Worm (Caenorhabditis elegans) whole organism, L2 larva: ENCODE measurements around the gene zak-1.

Source experiments
- C34F6.9 ChIP-seq: fragments of 150-350 bp; optimal IDR thresholded peaks from 2 replicates; lab custom pipeline; 2014; ENCODE audit warnings: missing biosample characterization, missing genetic modification characterization
- F13H6.1 ChIP-seq: sonication (generic microtip); optimal IDR thresholded peaks from 2 replicates; lab custom pipeline; 2016; ENCODE audit warnings: missing genetic modification characterization, missing compliant biosample characterization
- R02D3.7 ChIP-seq: fragments of 150-350 bp; optimal IDR thresholded peaks from 2 replicates; lab custom pipeline; 2014; ENCODE audit warnings: missing biosample characterization, missing genetic modification characterization
- Y55F3AM.14 ChIP-seq: fragments of 200-800 bp; sonication (Bioruptor generic); optimal IDR thresholded peaks from 2 replicates; lab custom pipeline; 2018; ENCODE audit warnings: mild to moderate bottlenecking, missing genetic modification characterization, missing compliant biosample characterization
- ZK546.5 ChIP-seq: sonication (generic microtip); optimal IDR thresholded peaks from 2 replicates; lab custom pipeline; 2017; ENCODE audit warnings: missing biosample characterization, missing genetic modification characterization
- alr-1 ChIP-seq: fragments of 150-350 bp; optimal IDR thresholded peaks from 2 replicates; lab custom pipeline; 2014; ENCODE audit warnings: missing biosample characterization, missing genetic modification characterization
- ama-1 ChIP-seq: fragments of 150-350 bp; optimal IDR thresholded peaks from 2 replicates; lab custom pipeline; 2018; ENCODE audit warnings: inconsistent platforms
- blmp-1 ChIP-seq: sonication (generic microtip); optimal IDR thresholded peaks from 2 replicates; lab custom pipeline; 2017; ENCODE audit warnings: missing genetic modification characterization, mild to moderate bottlenecking, missing compliant biosample characterization, antibody characterized with exemption, moderate library complexity; ENCODE audit not compliant: insufficient read depth
- crh-2 ChIP-seq: sonication (generic microtip); optimal IDR thresholded peaks from 2 replicates; lab custom pipeline; 2017; ENCODE audit warnings: missing biosample characterization, missing genetic modification characterization
- dmd-4 ChIP-seq: sonication (generic microtip); optimal IDR thresholded peaks from 2 replicates; lab custom pipeline; 2017; ENCODE audit warnings: missing biosample characterization, missing genetic modification characterization
- egl-27 ChIP-seq: sonication (generic microtip); optimal IDR thresholded peaks from 3 replicates; lab custom pipeline; 2017; ENCODE audit warnings: missing biosample characterization, missing genetic modification reagents, missing genetic modification characterization
- elt-1 ChIP-seq: fragments of 150-350 bp; optimal IDR thresholded peaks from 2 replicates; lab custom pipeline; 2014; ENCODE audit warnings: missing biosample characterization, missing genetic modification characterization
- fos-1 ChIP-seq: fragments of 150-350 bp; optimal IDR thresholded peaks from 2 replicates; lab custom pipeline; 2014; ENCODE audit warnings: missing biosample characterization, missing genetic modification characterization
- gmeb-1 ChIP-seq: fragments of 150-350 bp; optimal IDR thresholded peaks from 2 replicates; lab custom pipeline; 2014; ENCODE audit warnings: missing biosample characterization, missing genetic modification characterization
- lin-13 ChIP-seq: fragments of 150-350 bp; optimal IDR thresholded peaks from 2 replicates; lab custom pipeline; 2014; ENCODE audit warnings: missing biosample characterization, missing genetic modification reagents, missing genetic modification characterization
- lsy-2 ChIP-seq, 2 experiments: fragments of 150-350 bp in 1 of 2; sonication (generic microtip) in 1 of 2; optimal IDR thresholded peaks; 2 replicates each; lab custom pipeline; 2014 to 2017; ENCODE audit warnings: missing biosample characterization in 2 of 2, missing genetic modification characterization in 2 of 2
- mab-5 ChIP-seq: fragments of 150-350 bp; optimal IDR thresholded peaks from 2 replicates; lab custom pipeline; 2014; ENCODE audit warnings: missing biosample characterization, missing genetic modification characterization
- mbf-1 ChIP-seq: sonication (generic microtip); optimal IDR thresholded peaks from 2 replicates; lab custom pipeline; 2017; ENCODE audit warnings: missing biosample characterization, missing genetic modification characterization
- mdl-1 ChIP-seq, 2 experiments: fragments of 150-350 bp in 1 of 2; sonication (generic microtip) in 1 of 2; optimal IDR thresholded peaks; 2 replicates each; lab custom pipeline; 2017; ENCODE audit warnings: missing biosample characterization in 2 of 2, missing genetic modification characterization in 2 of 2
- nhr-10 ChIP-seq: sonication (generic microtip); optimal IDR thresholded peaks from 2 replicates; lab custom pipeline; 2017; ENCODE audit warnings: missing biosample characterization, missing genetic modification characterization
- nhr-11 ChIP-seq: fragments of 150-350 bp; optimal IDR thresholded peaks from 2 replicates; lab custom pipeline; 2014; ENCODE audit warnings: missing biosample characterization, missing genetic modification characterization
- nhr-12 ChIP-seq: fragments of 150-350 bp; optimal IDR thresholded peaks from 2 replicates; lab custom pipeline; 2014; ENCODE audit warnings: missing biosample characterization, missing genetic modification characterization
- nhr-129 ChIP-seq: fragments of 150-350 bp; optimal IDR thresholded peaks from 2 replicates; lab custom pipeline; 2014; ENCODE audit warnings: missing biosample characterization, missing genetic modification characterization
- nhr-21 ChIP-seq: fragments of 150-350 bp; optimal IDR thresholded peaks from 2 replicates; lab custom pipeline; 2014; ENCODE audit warnings: missing biosample characterization, missing genetic modification characterization
- nhr-23 ChIP-seq: fragments of 150-350 bp; optimal IDR thresholded peaks from 2 replicates; lab custom pipeline; 2014; ENCODE audit warnings: missing biosample characterization, missing genetic modification reagents, missing genetic modification characterization
- nhr-237 ChIP-seq: fragments of 150-350 bp; optimal IDR thresholded peaks from 2 replicates; lab custom pipeline; 2014; ENCODE audit warnings: missing biosample characterization, missing genetic modification characterization
- nhr-25 ChIP-seq: fragments of 150-350 bp; sonication (generic microtip); optimal IDR thresholded peaks from 3 replicates; lab custom pipeline; 2014; ENCODE audit warnings: missing biosample characterization, missing genetic modification characterization
- nhr-6 ChIP-seq: fragments of 150-350 bp; optimal IDR thresholded peaks from 2 replicates; lab custom pipeline; 2014; ENCODE audit warnings: missing biosample characterization, missing genetic modification characterization
- peb-1 ChIP-seq: fragments of 150-350 bp; optimal IDR thresholded peaks from 2 replicates; lab custom pipeline; 2014; ENCODE audit warnings: missing biosample characterization, missing genetic modification characterization
- skn-1 ChIP-seq: sonication (generic microtip); optimal IDR thresholded peaks from 2 replicates; lab custom pipeline; 2017; ENCODE audit warnings: missing biosample characterization, missing genetic modification characterization
- sma-3 ChIP-seq: sonication (generic microtip); optimal IDR thresholded peaks from 2 replicates; lab custom pipeline; 2016; ENCODE audit warnings: missing genetic modification reagents, missing genetic modification characterization, missing compliant biosample characterization
- sma-9 ChIP-seq, 2 experiments: fragments of 150-350 bp in 1 of 2; sonication (generic microtip) in 1 of 2; optimal IDR thresholded peaks; 2 replicates each; lab custom pipeline; 2014 to 2016; ENCODE audit warnings: missing genetic modification characterization in 2 of 2, mild to moderate bottlenecking in 1 of 2, missing biosample characterization in 1 of 2, missing compliant biosample characterization in 1 of 2, missing genetic modification reagents in 1 of 2, moderate library complexity in 1 of 2
- unc-39 ChIP-seq: fragments of 150-350 bp; optimal IDR thresholded peaks from 2 replicates; lab custom pipeline; 2014; ENCODE audit warnings: missing biosample characterization, missing genetic modification characterization
- unc-55 ChIP-seq: fragments of 150-350 bp; sonication (generic microtip); optimal IDR thresholded peaks from 3 replicates; lab custom pipeline; 2014; ENCODE audit warnings: missing biosample characterization, missing genetic modification reagents, missing genetic modification characterization
- unc-62 ChIP-seq: fragments of 150-350 bp; optimal IDR thresholded peaks from 2 replicates; lab custom pipeline; 2014; ENCODE audit warnings: missing biosample characterization, missing genetic modification reagents, missing genetic modification characterization
- zag-1 ChIP-seq: fragments of 150-350 bp; optimal IDR thresholded peaks from 2 replicates; lab custom pipeline; 2014; ENCODE audit warnings: missing biosample characterization, missing genetic modification characterization
- ztf-1 ChIP-seq: fragments of 200-800 bp; sonication (Bioruptor generic); conservative IDR thresholded peaks from 2 replicates; pipeline ENCODE4 v1.3.6; 2022; ENCODE audit warnings: missing genetic modification characterization, missing compliant biosample characterization
- ztf-11 ChIP-seq: sonication (generic microtip); optimal IDR thresholded peaks from 2 replicates; lab custom pipeline; 2017; ENCODE audit warnings: missing biosample characterization, missing genetic modification characterization
- ztf-4 ChIP-seq: fragments of 150-350 bp; optimal IDR thresholded peaks from 2 replicates; lab custom pipeline; 2014; ENCODE audit warnings: missing biosample characterization, missing genetic modification characterization

The zak-1 gene

DNA sequence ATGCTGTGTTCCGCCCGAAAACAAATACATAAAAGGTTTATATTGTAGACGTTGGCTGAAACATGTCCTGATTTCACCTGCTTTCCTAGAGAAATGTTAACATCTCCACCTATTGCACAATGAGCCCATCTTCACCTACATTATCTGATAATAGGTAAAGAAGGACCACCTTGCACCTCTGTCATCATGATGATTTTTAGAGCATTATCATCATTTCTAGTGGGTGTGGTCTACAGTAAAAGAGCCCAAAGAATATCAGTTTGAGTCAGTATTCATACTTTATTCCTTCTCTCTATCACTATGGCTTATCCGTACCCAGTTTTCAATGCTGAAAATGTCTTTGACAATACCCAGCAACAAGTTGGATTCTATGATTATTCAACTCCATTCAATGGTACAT lies 27.6 kb upstream of the zak-1 start, which contains the start of gene med-2:
Gene med-2, plus strand, starts transcription at position 301 of the 400 bp plus-strand sequence.
- TF ChIP-seq Y55F3AM.14 (GFP tag; lab: Kevin White, UChicago) (no peak), egl-27 (tag; lab: Kevin White, UChicago) (no peak), nhr-10 (tag; lab: Kevin White, UChicago) (no peak), zag-1 (tag; lab: Kevin White, UChicago) (no peak), alr-1 (tag; lab: Kevin White, UChicago) (no peak), unc-62 (no peak), R02D3.7 (tag; lab: Kevin White, UChicago) (no peak), dmd-4 (no peak), mab-5 (tag; lab: Kevin White, UChicago) (no peak), peb-1 (tag; lab: Kevin White, UChicago) (no peak), ztf-1 (GFP tag; lab: Robert Waterston, UW) (no peak)

DNA sequence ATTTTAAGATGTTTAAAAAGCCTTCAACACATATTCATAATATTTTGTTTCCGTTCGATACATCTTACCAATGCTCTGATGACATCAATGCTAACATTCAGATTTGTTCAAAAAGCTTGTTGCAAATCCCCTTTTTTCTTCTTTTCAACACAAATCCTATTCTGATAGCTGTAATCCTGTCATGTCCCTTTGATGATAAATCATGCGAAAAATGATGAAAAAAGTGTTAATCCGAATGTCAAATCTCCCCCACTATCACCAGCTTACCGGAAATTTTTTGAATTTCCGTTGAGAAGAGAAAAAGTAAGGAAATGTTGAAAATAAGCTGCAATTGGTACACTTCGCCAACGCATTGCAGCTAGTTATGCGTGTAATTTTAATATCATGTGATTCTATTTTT lies 25.1 kb upstream of the zak-1 start:
- TF ChIP-seq R02D3.7 (tag; lab: Kevin White, UChicago), result no peak
- TF ChIP-seq lsy-2 (tag; optimal IDR thresholded peaks at IDR 0.05; lab: Kevin White, UChicago), result no peak
- TF ChIP-seq mdl-1 (tag; optimal IDR thresholded peaks at IDR 0.05; lab: Kevin White, UChicago), result no peak
- no peak for TF ChIP-seq skn-1 (tag; lab: Kevin White, UChicago)
- no peak for TF ChIP-seq peb-1 (tag; lab: Kevin White, UChicago)
- TF ChIP-seq Y55F3AM.14 (GFP tag; lab: Kevin White, UChicago), result no peak
- TF ChIP-seq elt-1, result no peak
- TF ChIP-seq zag-1 (tag; lab: Kevin White, UChicago), result no peak
- no peak for TF ChIP-seq ztf-4 (tag; lab: Kevin White, UChicago)
- no peak for TF ChIP-seq ztf-1 (GFP tag; lab: Robert Waterston, UW)
- TF ChIP-seq ZK546.5, result no peak
- TF ChIP-seq blmp-1, result no peak
- no peak for TF ChIP-seq lin-13 (GFP tag; lab: Kevin White, UChicago)

DNA sequence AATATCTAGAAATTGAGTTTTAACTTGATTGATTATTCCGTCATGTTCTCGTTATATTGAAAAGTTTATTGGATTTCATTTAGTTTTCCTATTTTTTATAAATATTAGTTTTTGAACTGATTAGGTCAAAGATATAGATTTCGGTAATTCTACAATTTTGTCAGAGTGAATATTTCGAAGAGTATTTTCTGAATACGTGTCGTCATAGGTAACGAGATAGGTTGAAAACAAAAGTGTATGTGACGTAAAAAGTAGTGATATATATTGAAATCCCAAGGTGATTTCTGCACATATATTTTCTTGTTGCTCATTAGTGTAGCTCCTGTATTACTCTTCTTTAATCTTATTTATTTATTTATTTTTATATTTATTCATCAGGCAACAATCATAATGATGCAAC lies 24.2 kb upstream of the zak-1 start, which contains the start of gene K04C2.7:
Gene K04C2.7, plus strand, starts transcription at position 301 of the 400 bp plus-strand sequence.
- TF ChIP-seq nhr-11 (tag; lab: Kevin White, UChicago), result no peak
- TF ChIP-seq nhr-21 (tag; lab: Kevin White, UChicago), result peak; percentile 5
- no peak for TF ChIP-seq blmp-1
- peak in 1 of 2 experiments; percentile 4 for TF ChIP-seq lsy-2 (tag; optimal IDR thresholded peaks at IDR 0.05; lab: Kevin White, UChicago)
- TF ChIP-seq ama-1 (lab: Kevin White, UChicago), result no peak
- no peak for TF ChIP-seq ztf-1 (GFP tag; lab: Robert Waterston, UW)

DNA sequence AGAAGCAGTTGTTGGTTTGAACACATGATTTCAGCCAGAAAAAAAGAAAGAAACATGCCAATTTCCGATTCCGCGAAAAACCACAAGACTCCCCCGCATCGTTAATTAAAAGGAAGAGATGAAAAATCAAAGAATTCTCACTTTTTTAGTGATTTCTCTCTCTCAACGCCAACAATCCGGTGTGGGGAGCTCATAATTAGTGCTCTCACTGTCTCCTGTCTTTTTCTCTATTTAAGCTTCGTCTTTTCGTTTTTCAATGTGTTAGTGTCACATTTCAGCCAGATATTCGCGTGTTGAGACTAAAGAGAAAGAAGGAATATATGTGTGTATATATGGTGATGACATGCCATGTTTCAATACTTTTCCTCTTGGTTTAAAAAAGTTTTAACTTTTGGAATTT lies 17.1 kb upstream of the zak-1 start:
- TF ChIP-seq gmeb-1 (tag; lab: Kevin White, UChicago) (no peak), nhr-6 (tag; lab: Kevin White, UChicago) (peak; percentile 2), ama-1 (lab: Kevin White, UChicago) (peak; percentile 23), F13H6.1 (tag; lab: Kevin White, UChicago) (peak; percentile 38), nhr-129 (tag; lab: Kevin White, UChicago) (peak; percentile 36), nhr-10 (tag; lab: Kevin White, UChicago) (no peak), sma-3 (GFP tag; lab: Kevin White, UChicago) (no peak), lsy-2 (tag; optimal IDR thresholded peaks at IDR 0.05; lab: Kevin White, UChicago) (peak in 1 of 2 experiments; percentile 59), lin-13 (GFP tag; lab: Kevin White, UChicago) (peak; percentile 68), unc-55 (GFP tag; lab: Kevin White, UChicago) (no peak), sma-9 (GFP tag; optimal IDR thresholded peaks at IDR 0.05; lab: Kevin White, UChicago) (peak; percentile 47), sma-9 (tag; optimal IDR thresholded peaks at IDR 0.05; lab: Kevin White, UChicago) (no peak), ztf-4 (tag; lab: Kevin White, UChicago) (peak; percentile 24)

DNA sequence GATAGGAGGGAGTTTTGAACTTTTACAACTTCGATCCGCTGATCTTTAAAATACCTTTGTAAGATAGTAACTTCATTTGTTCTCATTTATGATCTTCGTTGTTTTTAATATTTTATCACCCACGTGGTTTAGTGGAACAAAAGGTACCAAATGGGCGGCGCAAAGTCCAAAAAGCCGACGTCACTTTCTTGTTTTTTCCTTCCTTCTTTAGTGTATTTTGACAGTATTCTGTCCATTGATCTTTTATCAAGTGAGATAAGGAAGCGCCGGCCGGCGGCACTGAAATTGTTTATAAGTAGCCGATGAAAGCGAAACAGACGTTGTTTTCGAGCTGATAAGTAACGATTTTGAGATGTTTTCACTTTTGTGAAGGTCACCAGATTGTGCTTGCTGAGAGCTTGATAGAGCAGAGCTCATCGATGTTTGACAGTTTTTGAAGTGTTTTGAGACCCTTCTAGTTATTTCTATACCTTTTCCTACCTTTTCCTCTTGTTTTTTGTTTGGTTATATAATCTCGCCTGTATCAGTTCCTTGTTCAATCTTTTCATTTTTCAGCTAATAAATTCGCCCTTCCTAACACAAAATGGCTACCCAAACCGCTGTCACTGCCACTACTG lies 16.0 kb upstream of the zak-1 start, which contains the start of gene K04C2.3:
Gene K04C2.3, plus strand, starts transcription at position 556 of the 617 bp plus-strand sequence.
- TF ChIP-seq nhr-25 (tag; lab: Kevin White, UChicago) (peak; percentile 7), ama-1 (lab: Kevin White, UChicago) (no peak), lin-13 (GFP tag; lab: Kevin White, UChicago) (no peak), Y55F3AM.14 (GFP tag; lab: Kevin White, UChicago) (no peak), unc-55 (GFP tag; lab: Kevin White, UChicago) (no peak), mbf-1 (tag; lab: Kevin White, UChicago) (no peak), ztf-4 (tag; lab: Kevin White, UChicago) (no peak), dmd-4 (no peak), ztf-11 (tag; lab: Kevin White, UChicago) (no peak), skn-1 (tag; lab: Kevin White, UChicago) (no peak), alr-1 (tag; lab: Kevin White, UChicago) (no peak), sma-9 (GFP tag; optimal IDR thresholded peaks at IDR 0.05; lab: Kevin White, UChicago) (peak; percentile 70), sma-9 (tag; optimal IDR thresholded peaks at IDR 0.05; lab: Kevin White, UChicago) (no peak), nhr-12 (no peak), F13H6.1 (tag; lab: Kevin White, UChicago) (no peak), fos-1 (no peak), unc-62 (no peak), mab-5 (tag; lab: Kevin White, UChicago) (no peak), unc-39 (tag; lab: Kevin White, UChicago) (no peak), sma-3 (GFP tag; lab: Kevin White, UChicago) (no peak), peb-1 (tag; lab: Kevin White, UChicago) (no peak), elt-1 (no peak), nhr-10 (tag; lab: Kevin White, UChicago) (no peak), ztf-1 (GFP tag; lab: Robert Waterston, UW) (no peak), C34F6.9 (tag; lab: Kevin White, UChicago) (no peak), crh-2 (peak; percentile 29), nhr-23 (tag; lab: Kevin White, UChicago) (no peak), nhr-237 (tag; lab: Kevin White, UChicago) (no peak), nhr-6 (tag; lab: Kevin White, UChicago) (no peak)
